Fruit fly (Drosophila melanogaster) whole organism, prepupa: ENCODE data around the gene Alms1b.

Source experiments
- Blimp-1 ChIP-seq: fragments of 200-800 bp; sonication (Bioruptor generic); optimal IDR thresholded peaks from 3 replicates; lab custom pipeline; 2017; ENCODE audit warnings: missing biosample characterization, missing genetic modification characterization, mild to moderate bottlenecking, moderate library complexity, missing genetic modification reagents
- CG10669 ChIP-seq: fragments of 200-800 bp; sonication (Bioruptor generic); optimal IDR thresholded peaks from 3 replicates; lab custom pipeline; 2018; ENCODE audit warnings: missing biosample characterization, mild to moderate bottlenecking, missing genetic modification characterization, moderate library complexity
- CG11762 ChIP-seq: fragments of 200-800 bp; sonication (Bioruptor generic); optimal IDR thresholded peaks from 3 replicates; lab custom pipeline; 2016; ENCODE audit warnings: missing biosample characterization, missing genetic modification characterization; ENCODE audit not compliant: insufficient read depth
- CG11902 ChIP-seq: fragments of 200-800 bp; sonication (Bioruptor generic); optimal IDR thresholded peaks from 3 replicates; lab custom pipeline; 2016; ENCODE audit warnings: missing biosample characterization, missing genetic modification characterization
- CG15336 ChIP-seq: fragments of 200-800 bp; sonication (Bioruptor generic); IDR thresholded peaks from 2 replicates; pipeline ENCODE4 v1.3.6; 2022; ENCODE audit warnings: missing biosample characterization, missing genetic modification characterization
- CG1621 ChIP-seq: fragments of 200-800 bp; sonication (Bioruptor generic); optimal IDR thresholded peaks from 3 replicates; lab custom pipeline; 2018; ENCODE audit warnings: missing biosample characterization, mild to moderate bottlenecking, missing genetic modification characterization
- CG16779 ChIP-seq: fragments of 200-800 bp; sonication (Bioruptor generic); optimal IDR thresholded peaks from 3 replicates; lab custom pipeline; 2017; ENCODE audit warnings: missing biosample characterization, mild to moderate bottlenecking, missing genetic modification characterization
- CG3032 ChIP-seq: fragments of 200-800 bp; optimal IDR thresholded peaks from 2 replicates; lab custom pipeline; 2019; ENCODE audit warnings: missing biosample characterization, mild to moderate bottlenecking, missing genetic modification characterization, moderate library complexity
- CG31627 ChIP-seq: fragments of 200-800 bp; sonication (Bioruptor generic); optimal IDR thresholded peaks from 3 replicates; lab custom pipeline; 2016; ENCODE audit warnings: missing biosample characterization, missing genetic modification characterization
- CG32006 ChIP-seq: fragments of 200-800 bp; sonication (Bioruptor generic); optimal IDR thresholded peaks from 3 replicates; lab custom pipeline; 2017; ENCODE audit warnings: missing biosample characterization, mild to moderate bottlenecking, missing genetic modification characterization
- CG34406 ChIP-seq: fragments of 200-800 bp; sonication (Bioruptor generic); optimal IDR thresholded peaks from 3 replicates; lab custom pipeline; 2016; ENCODE audit warnings: missing biosample characterization, missing genetic modification characterization
- CG4318 ChIP-seq: fragments of 200-800 bp; sonication (Bioruptor generic); optimal IDR thresholded peaks from 3 replicates; lab custom pipeline; 2017; ENCODE audit warnings: missing biosample characterization, mild to moderate bottlenecking, missing genetic modification characterization
- CG6163 ChIP-seq: fragments of 200-800 bp; sonication (Bioruptor generic); IDR thresholded peaks from 3 replicates; pipeline ENCODE4 v1.3.6; 2022; ENCODE audit warnings: missing biosample characterization, missing genetic modification characterization
- CG6276 ChIP-seq: fragments of 200-800 bp; sonication (Bioruptor generic); optimal IDR thresholded peaks from 2 replicates; lab custom pipeline; 2017; ENCODE audit warnings: missing biosample characterization, mild to moderate bottlenecking, missing genetic modification characterization
- CG6792 ChIP-seq: fragments of 200-800 bp; sonication (Bioruptor generic); optimal IDR thresholded peaks from 3 replicates; lab custom pipeline; 2016; ENCODE audit warnings: missing biosample characterization, missing genetic modification characterization
- CG6808 ChIP-seq: fragments of 200-800 bp; sonication (Bioruptor generic); optimal IDR thresholded peaks from 3 replicates; lab custom pipeline; 2017; ENCODE audit warnings: missing biosample characterization, missing genetic modification characterization, mild to moderate bottlenecking, moderate library complexity, missing genetic modification reagents
- CG6854 ChIP-seq: fragments of 200-800 bp; sonication (Bioruptor generic); optimal IDR thresholded peaks from 2 replicates; lab custom pipeline; 2017; ENCODE audit warnings: missing biosample characterization, mild to moderate bottlenecking, missing genetic modification characterization
- CG8119 ChIP-seq: fragments of 200-800 bp; sonication (Bioruptor generic); IDR thresholded peaks from 3 replicates; pipeline ENCODE4 v1.3.6; 2022; ENCODE audit warnings: missing biosample characterization, missing genetic modification characterization
- CG8319 ChIP-seq: fragments of 200-800 bp; sonication (Bioruptor generic); optimal IDR thresholded peaks from 3 replicates; lab custom pipeline; 2016; ENCODE audit warnings: missing biosample characterization, missing genetic modification characterization
- CG8632 ChIP-seq: fragments of 200-800 bp; sonication (Bioruptor generic); optimal IDR thresholded peaks from 3 replicates; lab custom pipeline; 2016; ENCODE audit warnings: missing biosample characterization, missing genetic modification characterization
- CG9139 ChIP-seq: fragments of 200-800 bp; sonication (Bioruptor generic); optimal IDR thresholded peaks from 3 replicates; lab custom pipeline; 2017; ENCODE audit warnings: missing biosample characterization, mild to moderate bottlenecking, missing genetic modification characterization
- Eip75B ChIP-seq: fragments of 200-800 bp; sonication (Bioruptor generic); optimal IDR thresholded peaks from 3 replicates; lab custom pipeline; 2016; ENCODE audit warnings: missing biosample characterization, missing genetic modification characterization
- Eip78C ChIP-seq: fragments of 200-800 bp; sonication (Bioruptor generic); peaks from one replicate; lab custom pipeline; 2016; ENCODE audit warnings: missing biosample characterization, missing genetic modification characterization
- Eip93F ChIP-seq: fragments of 200-800 bp; sonication (Bioruptor generic); optimal IDR thresholded peaks from 2 replicates; lab custom pipeline; 2016; ENCODE audit warnings: missing biosample characterization, mild to moderate bottlenecking, missing genetic modification characterization
- Ets21C ChIP-seq: fragments of 200-800 bp; sonication (Bioruptor generic); optimal IDR thresholded peaks from 3 replicates; lab custom pipeline; 2016; ENCODE audit warnings: missing biosample characterization, missing genetic modification characterization
- Ets96B ChIP-seq: fragments of 200-800 bp; optimal IDR thresholded peaks from 2 replicates; lab custom pipeline; 2019; ENCODE audit warnings: missing biosample characterization, mild to moderate bottlenecking, missing genetic modification characterization, moderate library complexity
- Gug ChIP-seq: fragments of 200-800 bp; sonication (Bioruptor generic); IDR thresholded peaks from 2 replicates; pipeline ENCODE4 v1.3.6; 2022; ENCODE audit warnings: missing biosample characterization, missing genetic modification characterization
- Hr38 ChIP-seq: sonication (Bioruptor generic); optimal IDR thresholded peaks from 2 replicates; lab custom pipeline; 2016; ENCODE audit warnings: missing biosample characterization, missing genetic modification characterization
- Lpt ChIP-seq: fragments of 200-800 bp; sonication (Bioruptor generic); optimal IDR thresholded peaks from 3 replicates; lab custom pipeline; 2016; ENCODE audit warnings: missing biosample characterization, missing genetic modification characterization
- Met ChIP-seq: fragments of 200-800 bp; sonication (Bioruptor generic); optimal IDR thresholded peaks from 3 replicates; lab custom pipeline; 2016; ENCODE audit warnings: missing biosample characterization, missing genetic modification characterization
- OdsH ChIP-seq: fragments of 200-800 bp; sonication (Bioruptor generic); optimal IDR thresholded peaks from 3 replicates; lab custom pipeline; 2016; ENCODE audit warnings: missing biosample characterization, missing genetic modification characterization
- Smox ChIP-seq: fragments of 200-800 bp; sonication (Bioruptor generic); optimal IDR thresholded peaks from 3 replicates; lab custom pipeline; 2016; ENCODE audit warnings: missing biosample characterization, missing genetic modification characterization
- Sox102F ChIP-seq: fragments of 200-800 bp; sonication (Bioruptor generic); optimal IDR thresholded peaks from 2 replicates; lab custom pipeline; 2016; ENCODE audit warnings: missing biosample characterization, mild to moderate bottlenecking, missing genetic modification characterization
- Sox14 ChIP-seq: fragments of 200-800 bp; sonication (Bioruptor generic); optimal IDR thresholded peaks from 3 replicates; lab custom pipeline; 2016; ENCODE audit warnings: missing biosample characterization, missing genetic modification characterization
- Sox15 ChIP-seq: fragments of 200-800 bp; sonication (Bioruptor generic); optimal IDR thresholded peaks from 3 replicates; lab custom pipeline; 2016; ENCODE audit warnings: missing biosample characterization, missing genetic modification characterization
- achi ChIP-seq: fragments of 200-800 bp; sonication (Bioruptor generic); optimal IDR thresholded peaks from 3 replicates; lab custom pipeline; 2016; ENCODE audit warnings: missing biosample characterization, missing genetic modification characterization
- acj6 ChIP-seq: fragments of 200-800 bp; sonication (Bioruptor generic); optimal IDR thresholded peaks from 3 replicates; lab custom pipeline; 2016; ENCODE audit warnings: missing biosample characterization, missing genetic modification characterization
- dac ChIP-seq: fragments of 200-800 bp; sonication (Bioruptor generic); optimal IDR thresholded peaks from 2 replicates; lab custom pipeline; 2017; ENCODE audit warnings: missing biosample characterization, mild to moderate bottlenecking, missing genetic modification characterization
- dsx ChIP-seq: fragments of 200-800 bp; optimal IDR thresholded peaks from 3 replicates; lab custom pipeline; 2019; ENCODE audit warnings: missing biosample characterization, mild to moderate bottlenecking, missing genetic modification characterization, moderate library complexity; ENCODE audit not compliant: poor library complexity, severe bottlenecking
- eg ChIP-seq: fragments of 200-800 bp; sonication (Bioruptor generic); IDR thresholded peaks from 3 replicates; pipeline ENCODE4 v1.3.6; 2022; ENCODE audit warnings: missing biosample characterization, missing genetic modification characterization
- esn ChIP-seq: fragments of 200-800 bp; sonication (Bioruptor generic); optimal IDR thresholded peaks from 2 replicates; lab custom pipeline; 2016; ENCODE audit warnings: missing biosample characterization, mild to moderate bottlenecking, missing genetic modification characterization, moderate library complexity
- fd59A ChIP-seq: fragments of 200-800 bp; sonication (Bioruptor generic); optimal IDR thresholded peaks from 2 replicates; lab custom pipeline; 2017; ENCODE audit warnings: missing biosample characterization, mild to moderate bottlenecking, missing genetic modification characterization, missing genetic modification reagents
- fd85E ChIP-seq: fragments of 200-800 bp; sonication (Bioruptor generic); optimal IDR thresholded peaks from 3 replicates; lab custom pipeline; 2016; ENCODE audit warnings: missing biosample characterization, missing genetic modification characterization
- fkh ChIP-seq: fragments of 200-800 bp; sonication (Bioruptor generic); optimal IDR thresholded peaks from 3 replicates; lab custom pipeline; 2017; ENCODE audit warnings: missing biosample characterization, mild to moderate bottlenecking, missing genetic modification characterization, moderate library complexity
- net ChIP-seq: fragments of 200-800 bp; sonication (Bioruptor generic); optimal IDR thresholded peaks from 3 replicates; lab custom pipeline; 2016; ENCODE audit warnings: missing biosample characterization, missing genetic modification characterization
- pdm3 ChIP-seq: fragments of 200-800 bp; sonication (Bioruptor generic); optimal IDR thresholded peaks from 3 replicates; lab custom pipeline; 2016; ENCODE audit warnings: missing biosample characterization, missing genetic modification characterization
- salr ChIP-seq, 2 experiments: fragments of 200-800 bp; sonication (Bioruptor generic); optimal IDR thresholded peaks; 3 replicates each; lab custom pipeline; 2016 to 2018; ENCODE audit warnings: missing biosample characterization in 2 of 2, missing genetic modification characterization in 2 of 2, mild to moderate bottlenecking in 1 of 2
- spab ChIP-seq: fragments of 200-800 bp; sonication (Bioruptor generic); optimal IDR thresholded peaks from 2 replicates; lab custom pipeline; 2017; ENCODE audit warnings: missing biosample characterization, mild to moderate bottlenecking, missing genetic modification characterization, missing genetic modification reagents
- svp ChIP-seq: fragments of 200-800 bp; sonication (Bioruptor generic); peaks from one replicate; lab custom pipeline; 2016; ENCODE audit warnings: missing biosample characterization, missing genetic modification characterization
- topi ChIP-seq: fragments of 200-800 bp; sonication (Bioruptor generic); optimal IDR thresholded peaks from 3 replicates; lab custom pipeline; 2016; ENCODE audit warnings: missing biosample characterization, missing genetic modification characterization
- vri ChIP-seq: fragments of 200-800 bp; sonication (Bioruptor generic); optimal IDR thresholded peaks from 3 replicates; lab custom pipeline; 2016; ENCODE audit warnings: missing biosample characterization, mild to moderate bottlenecking, missing genetic modification characterization

Gene Alms1b

DNA sequence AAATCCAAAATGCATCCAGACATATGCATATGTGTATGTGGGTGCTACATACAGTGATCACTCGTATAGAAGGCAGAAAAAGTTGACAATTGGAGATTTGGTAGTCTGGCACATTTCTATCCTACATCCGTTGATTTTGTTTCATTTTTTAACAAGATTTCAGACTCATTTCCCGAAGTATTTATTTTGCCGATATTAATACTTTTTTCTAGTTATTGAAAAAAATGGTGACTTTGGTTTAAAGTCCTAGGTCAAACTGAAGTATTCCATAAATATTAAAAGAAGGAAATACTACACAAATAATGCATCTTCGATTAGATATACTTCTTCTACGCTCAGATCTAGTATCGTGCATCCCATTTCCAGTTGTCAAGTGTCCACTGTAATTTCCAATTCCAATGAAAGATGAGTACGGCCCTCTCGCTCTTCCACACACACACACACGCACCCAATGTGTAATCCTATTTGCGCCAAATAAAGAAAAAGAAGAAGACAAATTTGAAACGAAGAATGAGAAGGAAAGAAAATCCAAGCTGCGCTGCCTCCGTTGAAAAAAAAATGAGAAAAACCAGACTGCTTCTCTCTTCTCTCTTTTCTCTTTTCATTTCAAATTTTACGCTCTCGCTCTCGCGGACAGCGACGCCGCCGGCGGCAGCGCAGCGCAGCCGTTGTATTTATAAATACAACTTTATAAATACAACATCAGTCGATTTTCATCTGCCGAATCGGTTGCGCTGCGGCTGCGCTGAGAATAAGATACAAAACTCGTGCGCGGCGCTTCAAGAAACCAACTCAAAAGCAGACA is 13.7 kb downstream of the Alms1b start, which contains the start of gene peb:
peb (plus strand) TSS at position 700 of the 805 bp plus-strand sequence.
- peak; percentile 31 for TF ChIP-seq Sox14 (GFP tag; lab: Kevin White, UChicago)
- no peak for TF ChIP-seq CG1621 (tag; lab: Kevin White, UChicago)
- TF ChIP-seq salr (GFP tag; optimal IDR thresholded peaks at IDR 0.05; lab: Kevin White, UChicago) = no peak
- peak; percentile 49 for TF ChIP-seq CG32006
- peak; percentile 45 for TF ChIP-seq CG15336 (GFP tag; lab: Robert Waterston, UW)
- TF ChIP-seq acj6 = peak; percentile 26
- TF ChIP-seq Ets21C = peak; percentile 44
- TF ChIP-seq Lpt (GFP tag; lab: Kevin White, UChicago) = no peak
- TF ChIP-seq CG6276 (GFP tag; lab: Kevin White, UChicago) = peak; percentile 47
- TF ChIP-seq pdm3 = peak; percentile 37
- no peak for TF ChIP-seq Gug (GFP tag; lab: Robert Waterston, UW)
- TF ChIP-seq vri = no peak
- TF ChIP-seq achi (GFP tag; lab: Kevin White, UChicago) = no peak
- TF ChIP-seq Eip93F (GFP tag; lab: Kevin White, UChicago) = no peak
- TF ChIP-seq topi (GFP tag; lab: Kevin White, UChicago) = peak; percentile 49
- TF ChIP-seq dac (GFP tag; lab: Kevin White, UChicago) = no peak
- TF ChIP-seq Hr38 (GFP tag; lab: Kevin White, UChicago) = no peak
- TF ChIP-seq CG10669 (GFP tag; lab: Kevin White, UChicago) = no peak
- no peak for TF ChIP-seq CG6854 (GFP tag; lab: Kevin White, UChicago)
- peak; percentile 54 for TF ChIP-seq CG16779 (tag; lab: Kevin White, UChicago)
- TF ChIP-seq CG6808 (GFP tag; lab: Kevin White, UChicago) = no peak
- TF ChIP-seq net (GFP tag; lab: Kevin White, UChicago) = no peak
- peak; percentile 65 for TF ChIP-seq CG31627 (GFP tag; lab: Kevin White, UChicago)
- TF ChIP-seq CG8632 (GFP tag; lab: Kevin White, UChicago) = peak; percentile 15
- TF ChIP-seq eg (GFP tag; lab: Robert Waterston, UW) = peak; percentile 64; the same call in 2 of the 3 replicates
- TF ChIP-seq esn (GFP tag; lab: Kevin White, UChicago) = peak; percentile 64
- peak; percentile 14 for TF ChIP-seq dsx (GFP tag; lab: Kevin White, UChicago)
- TF ChIP-seq fd59A (GFP tag; lab: Kevin White, UChicago) = no peak
- peak; percentile 53; the same call in 2 of the 3 replicates for TF ChIP-seq CG8119 (GFP tag; lab: Robert Waterston, UW)
- TF ChIP-seq CG9139 (GFP tag; lab: Kevin White, UChicago) = peak; percentile 22
- TF ChIP-seq CG8319 (GFP tag; lab: Kevin White, UChicago) = peak; percentile 9
- no peak for TF ChIP-seq Sox102F
- TF ChIP-seq fd85E (GFP tag; lab: Kevin White, UChicago) = no peak
- no peak for TF ChIP-seq CG11762 (GFP tag; lab: Kevin White, UChicago)
- peak; percentile 87 for TF ChIP-seq svp
- TF ChIP-seq fkh (GFP tag; lab: Kevin White, UChicago) = peak; percentile 40
- TF ChIP-seq CG11902 (GFP tag; lab: Kevin White, UChicago) = no peak
- peak; percentile 86 for TF ChIP-seq Eip78C (GFP tag; lab: Kevin White, UChicago)
- no peak for TF ChIP-seq CG4318 (GFP tag; lab: Kevin White, UChicago)
- TF ChIP-seq OdsH = peak; percentile 28
- peak; percentile 6 for TF ChIP-seq Blimp-1 (GFP tag; lab: Kevin White, UChicago)
- TF ChIP-seq Eip75B (GFP tag; lab: Kevin White, UChicago) = peak; percentile 56
- TF ChIP-seq CG6792 (GFP tag; lab: Kevin White, UChicago) = peak; percentile 19
- peak; percentile 81 for TF ChIP-seq CG6163 (GFP tag; lab: Robert Waterston, UW)
- no peak for TF ChIP-seq CG3032 (tag; lab: Kevin White, UChicago)
- TF ChIP-seq spab = no peak
- no peak for TF ChIP-seq Sox15 (GFP tag; lab: Kevin White, UChicago)
- TF ChIP-seq Smox (GFP tag; lab: Kevin White, UChicago) = peak; percentile 47
- TF ChIP-seq CG34406 = peak; percentile 7
- peak; percentile 61 for TF ChIP-seq Met (GFP tag; lab: Kevin White, UChicago)
- TF ChIP-seq Ets96B (tag; lab: Kevin White, UChicago) = no peak
